Fruit fly (Drosophila melanogaster): ENCODE data around the gene HDAC11.
A peak's percentile ranks its signal among the peaks of the same experiment; 100 is the strongest.

HDAC11 gene

dm6 chr3R:24829887-24830351 is 26.1 kb downstream of the HDAC11 start, which contains the start of the genes Kaz and CG43273 (continued):
- TF ChIP-seq tll (GFP tag; optimal IDR thresholded peaks at IDR 0.05) = peak in 1 of 2 experiments; percentile 28
- TF ChIP-seq CG33557 (GFP tag; optimal IDR thresholded peaks at IDR 0.05) = peak; percentile 55
- TF ChIP-seq CG17328 (GFP tag; IDR thresholded peaks at IDR 0.05) = peak; percentile 33; the same call in 1 of the 2 replicates
- peak; percentile 74 for TF ChIP-seq HmgZ (tag; optimal IDR thresholded peaks at IDR 0.05)
- peak; percentile 2 for TF ChIP-seq CG7271 (tag; optimal IDR thresholded peaks at IDR 0.05)
- TF ChIP-seq tx (GFP tag; optimal IDR thresholded peaks at IDR 0.05) = no peak
- no peak for TF ChIP-seq Fer3 (tag; optimal IDR thresholded peaks at IDR 0.05)
- peak; percentile 56 for TF ChIP-seq Max (GFP tag; optimal IDR thresholded peaks at IDR 0.05)
- TF ChIP-seq btn (GFP tag; optimal IDR thresholded peaks at IDR 0.05) = no peak
- TF ChIP-seq CG1233 (GFP tag; optimal IDR thresholded peaks at IDR 0.05) = peak; percentile 22
- no peak for TF ChIP-seq onecut (GFP tag; IDR thresholded peaks at IDR 0.05)
- no peak for TF ChIP-seq CG10147 (GFP tag; optimal IDR thresholded peaks at IDR 0.05)
- TF ChIP-seq Adf1 (GFP tag; IDR thresholded peaks at IDR 0.05) = no peak
- no peak for TF ChIP-seq ara (GFP tag; IDR thresholded peaks at IDR 0.05)
- TF ChIP-seq tgo (GFP tag; IDR thresholded peaks at IDR 0.05) = peak; percentile 26; the same call in 1 of the 3 replicates
- no peak for TF ChIP-seq croc (GFP tag; conservative IDR thresholded peaks at IDR 0.05)
- no peak for TF ChIP-seq CG1024 (GFP tag; IDR thresholded peaks at IDR 0.05)
- no peak for TF ChIP-seq trh (GFP tag; optimal IDR thresholded peaks at IDR 0.05)
- TF ChIP-seq CG4854 (GFP tag; optimal IDR thresholded peaks at IDR 0.05) = no peak
- TF ChIP-seq Dref (GFP tag; IDR thresholded peaks at IDR 0.05) = no peak
- TF ChIP-seq MBD-R2 (GFP tag; IDR thresholded peaks at IDR 0.05) = peak; percentile 82
- TF ChIP-seq CG13775 (GFP tag; optimal IDR thresholded peaks at IDR 0.05) = peak; percentile 66
- peak; percentile 67 for TF ChIP-seq bcd (GFP tag; optimal IDR thresholded peaks at IDR 0.05)
- TF ChIP-seq CG17186 (GFP tag; optimal IDR thresholded peaks at IDR 0.05) = peak; percentile 44
- TF ChIP-seq Taf1 (GFP tag; IDR thresholded peaks at IDR 0.05) = no peak
- TF ChIP-seq CG8944 (GFP tag; optimal IDR thresholded peaks at IDR 0.05) = no peak
- peak; percentile 78 for TF ChIP-seq CG9932 (GFP tag; IDR thresholded peaks at IDR 0.05)
- TF ChIP-seq Sox102F (GFP tag; optimal IDR thresholded peaks at IDR 0.05) = no peak
- peak; percentile 43 for TF ChIP-seq Sin3A (optimal IDR thresholded peaks at IDR 0.05)
- no peak for TF ChIP-seq Mrtf (GFP tag; IDR thresholded peaks at IDR 0.05)
- no peak for TF ChIP-seq Spps (tag; optimal IDR thresholded peaks at IDR 0.05)
- no peak for TF ChIP-seq CG8765 (GFP tag; IDR thresholded peaks at IDR 0.05)
- no peak; the same call in 3 of the 4 replicates for TF ChIP-seq Gug (GFP tag; IDR thresholded peaks at IDR 0.05)
- peak; percentile 43 for TF ChIP-seq CG15601 (tag; optimal IDR thresholded peaks at IDR 0.05)
- TF ChIP-seq sens-2 (GFP tag; IDR thresholded peaks at IDR 0.05) = no peak
- no peak for TF ChIP-seq Poxn (GFP tag; IDR thresholded peaks at IDR 0.05)
- TF ChIP-seq CG32767 (GFP tag; IDR thresholded peaks at IDR 0.05) = no peak; the same call in 1 of the 2 replicates
- no peak for TF ChIP-seq da (GFP tag; optimal IDR thresholded peaks at IDR 0.05)
- no peak for TF ChIP-seq CG18262 (tag; optimal IDR thresholded peaks at IDR 0.05)
- TF ChIP-seq dan (GFP tag; IDR thresholded peaks at IDR 0.05) = no peak
- no peak for TF ChIP-seq gcm2 (GFP tag; optimal IDR thresholded peaks at IDR 0.05)
- peak; percentile 40; the same call in 1 of the 2 replicates for TF ChIP-seq Xrp1 (GFP tag; IDR thresholded peaks at IDR 0.05)
- TF ChIP-seq danr (GFP tag; IDR thresholded peaks at IDR 0.05) = no peak
- no peak for TF ChIP-seq CG3281 (GFP tag; optimal IDR thresholded peaks at IDR 0.05)
- no peak for TF ChIP-seq yki (optimal IDR thresholded peaks at IDR 0.05)
- no peak for TF ChIP-seq B-H2 (GFP tag; optimal IDR thresholded peaks at IDR 0.05)
- no peak for TF ChIP-seq gce (GFP tag; IDR thresholded peaks at IDR 0.05)
- TF ChIP-seq cad (GFP tag; optimal IDR thresholded peaks at IDR 0.05) = no peak
- no peak for TF ChIP-seq slp2 (GFP tag; optimal IDR thresholded peaks at IDR 0.05)
- TF ChIP-seq gcm (GFP tag; optimal IDR thresholded peaks at IDR 0.05) = no peak
- TF ChIP-seq ranshi (GFP tag; IDR thresholded peaks at IDR 0.05) = no peak
- TF ChIP-seq CG12659 (GFP tag; optimal IDR thresholded peaks at IDR 0.05) = peak; percentile 68
- TF ChIP-seq hbn (GFP tag; IDR thresholded peaks at IDR 0.05; ENCODE audit: partially characterized antibody) = no peak
